Fruit fly (Drosophila melanogaster): ENCODE measurements around the gene Snap25.
A peak's percentile ranks its signal among the peaks of the same experiment; 100 is the strongest.

The Snap25 gene

dm6 chr3L:24231350-24231749 lies 157.4 kb downstream of the Snap25 start (continued):
- no peak for TF ChIP-seq exex (tag; optimal IDR thresholded peaks at IDR 0.05)
- no peak for TF ChIP-seq croc (GFP tag; conservative IDR thresholded peaks at IDR 0.05)
- no peak for TF ChIP-seq Camta (GFP tag; optimal IDR thresholded peaks at IDR 0.05)
- TF ChIP-seq CG17385 (GFP tag; optimal IDR thresholded peaks at IDR 0.05) = peak; percentile 48
- TF ChIP-seq bcd (GFP tag; optimal IDR thresholded peaks at IDR 0.05) = no peak
- no peak for TF ChIP-seq Gug (GFP tag; IDR thresholded peaks at IDR 0.05)
- no peak for TF ChIP-seq HLHmδ (GFP tag; optimal IDR thresholded peaks at IDR 0.05)
- peak; percentile 88 for TF ChIP-seq Lhr (GFP tag; optimal IDR thresholded peaks at IDR 0.05)
- TF ChIP-seq caup (GFP tag; optimal IDR thresholded peaks at IDR 0.05; ENCODE audit: severe bottlenecking) = no peak
- TF ChIP-seq CG4820 (GFP tag; optimal IDR thresholded peaks at IDR 0.05) = no peak
- no peak for TF ChIP-seq gro (GFP tag; optimal IDR thresholded peaks at IDR 0.05)
- TF ChIP-seq CG9215 (GFP tag; IDR thresholded peaks at IDR 0.05) = no peak
- TF ChIP-seq psq (GFP tag; optimal IDR thresholded peaks at IDR 0.05) = no peak
- no peak for TF ChIP-seq fru (optimal IDR thresholded peaks at IDR 0.05)
- no peak for TF ChIP-seq ato (GFP tag; IDR thresholded peaks at IDR 0.05; ENCODE audit: partially characterized antibody)
- no peak for TF ChIP-seq wek (GFP tag; optimal IDR thresholded peaks at IDR 0.05)
- no peak for TF ChIP-seq dati (GFP tag; IDR thresholded peaks at IDR 0.05)
- peak; percentile 41 for TF ChIP-seq trem (tag; optimal IDR thresholded peaks at IDR 0.05)
- no peak for TF ChIP-seq ftz-f1 (GFP tag; optimal IDR thresholded peaks at IDR 0.05)
- no peak for TF ChIP-seq Hr78 (GFP tag; optimal IDR thresholded peaks at IDR 0.05)
- peak; percentile 88 for TF ChIP-seq CG1603 (tag; optimal IDR thresholded peaks at IDR 0.05)
- TF ChIP-seq HmgZ (tag; optimal IDR thresholded peaks at IDR 0.05) = no peak
- TF ChIP-seq CG2678 (tag; optimal IDR thresholded peaks at IDR 0.05) = no peak
- TF ChIP-seq dan (GFP tag; IDR thresholded peaks at IDR 0.05) = no peak
- TF ChIP-seq CG9437 (GFP tag; optimal IDR thresholded peaks at IDR 0.05) = no peak
- TF ChIP-seq ind (GFP tag; optimal IDR thresholded peaks at IDR 0.05) = no peak
- no peak for TF ChIP-seq CG6175 (GFP tag; IDR thresholded peaks at IDR 0.05)
- no peak for TF ChIP-seq lbe (GFP tag; optimal IDR thresholded peaks at IDR 0.05)
- no peak for TF ChIP-seq CG11560 (tag; IDR thresholded peaks at IDR 0.05)
- no peak for TF ChIP-seq dysf (GFP tag; IDR thresholded peaks at IDR 0.05)
- no peak for TF ChIP-seq CG3847 (GFP tag; IDR thresholded peaks at IDR 0.05)
- TF ChIP-seq CG31365 (tag; optimal IDR thresholded peaks at IDR 0.05) = no peak
- no peak for TF ChIP-seq CG14667 (GFP tag; IDR thresholded peaks at IDR 0.05)
- no peak for TF ChIP-seq Fer1 (GFP tag; optimal IDR thresholded peaks at IDR 0.05)
- no peak for TF ChIP-seq Chrac-16 (GFP tag; optimal IDR thresholded peaks at IDR 0.05)
- no peak for TF ChIP-seq MTF-1 (GFP tag; optimal IDR thresholded peaks at IDR 0.05; ENCODE audit: borderline replicate concordance)
- TF ChIP-seq CG17361 (GFP tag; IDR thresholded peaks at IDR 0.05) = peak; percentile 58; the same call in 2 of the 3 replicates
- no peak for TF ChIP-seq grn (GFP tag; optimal IDR thresholded peaks at IDR 0.05)
- TF ChIP-seq kni (GFP tag; optimal IDR thresholded peaks at IDR 0.05) = no peak
- no peak for TF ChIP-seq sens (GFP tag)
- no peak for TF ChIP-seq gt (GFP tag; IDR thresholded peaks at IDR 0.05)
- no peak for TF ChIP-seq lola (GFP tag; optimal IDR thresholded peaks at IDR 0.05)
- peak; percentile 87 for TF ChIP-seq CG1024 (GFP tag; IDR thresholded peaks at IDR 0.05)
- TF ChIP-seq hth (optimal IDR thresholded peaks at IDR 0.05) = no peak
- TF ChIP-seq Sry-δ (GFP tag; optimal IDR thresholded peaks at IDR 0.05) = peak; percentile 72

Measured in whole organism, embryonic.